Worm (Caenorhabditis elegans) whole organism, L4 larva: ENCODE results near the gene C18B2.5.

Experiments used
- F10B5.3 ChIP-seq: sonication (generic microtip); optimal IDR thresholded peaks from 2 replicates; lab custom pipeline; 2016; ENCODE audit warnings: mild to moderate bottlenecking, missing genetic modification characterization, missing compliant biosample characterization
- R02D3.7 ChIP-seq: fragments of 150-350 bp; sonication (generic microtip); optimal IDR thresholded peaks from 3 replicates; lab custom pipeline; 2014; ENCODE audit warnings: missing biosample characterization, missing genetic modification characterization
- T26A8.4 ChIP-seq: fragments of 200-800 bp; sonication (Bioruptor generic); IDR thresholded peaks from 2 replicates; pipeline ENCODE4 v1.3.6; 2022; ENCODE audit warnings: missing genetic modification characterization, missing compliant biosample characterization
- Y105C5A.15 ChIP-seq: fragments of 200-800 bp; sonication (Bioruptor generic); IDR thresholded peaks from 2 replicates; pipeline ENCODE4 v1.3.6; 2022; ENCODE audit warnings: missing genetic modification characterization, missing compliant biosample characterization
- Y5F2A.4 ChIP-seq: fragments of 200-800 bp; sonication (Bioruptor generic); optimal IDR thresholded peaks from 2 replicates; lab custom pipeline; 2018; ENCODE audit warnings: mild to moderate bottlenecking, missing genetic modification characterization, missing compliant biosample characterization
- ZK546.5 ChIP-seq, 2 experiments: sonication (generic microtip); optimal IDR thresholded peaks; 2 replicates each; lab custom pipeline; 2017; ENCODE audit warnings: missing biosample characterization in 2 of 2, missing genetic modification characterization in 2 of 2
- aha-1 ChIP-seq: fragments of 150-350 bp; peaks from one replicate; lab custom pipeline; 2014; ENCODE audit warnings: missing biosample characterization, missing genetic modification characterization
- ceh-44 ChIP-seq: fragments of 200-800 bp; sonication (Bioruptor generic); IDR thresholded peaks from 2 replicates; pipeline ENCODE4 v1.3.6; 2022; ENCODE audit warnings: missing genetic modification reagents, missing genetic modification characterization, missing compliant biosample characterization
- ces-1 ChIP-seq: fragments of 150-350 bp; sonication (generic microtip); optimal IDR thresholded peaks from 4 replicates; lab custom pipeline; 2014; ENCODE audit warnings: missing biosample characterization, missing genetic modification reagents, missing genetic modification characterization
- daf-12 ChIP-seq: fragments of 150-350 bp; optimal IDR thresholded peaks from 2 replicates; lab custom pipeline; 2014; ENCODE audit warnings: missing biosample characterization, missing genetic modification reagents, missing genetic modification characterization
- daf-16 ChIP-seq, 3 experiments: sonication (generic microtip); optimal IDR thresholded peaks; 2 replicates each; lab custom pipeline; 2016 to 2017; ENCODE audit warnings: missing genetic modification characterization in 3 of 3, missing genetic modification reagents in 3 of 3, mild to moderate bottlenecking in 2 of 3, missing compliant biosample characterization in 2 of 3, missing biosample characterization in 1 of 3, moderate library complexity in 1 of 3
- daf-19 ChIP-seq: fragments of 200-800 bp; sonication (Bioruptor generic); conservative IDR thresholded peaks from 2 replicates; pipeline ENCODE4 v1.3.6; 2022; ENCODE audit warnings: missing genetic modification characterization, missing compliant biosample characterization
- dmd-6 ChIP-seq: fragments of 200-800 bp; sonication (Bioruptor generic); IDR thresholded peaks from 2 replicates; pipeline ENCODE4 v1.3.6; 2022; ENCODE audit warnings: missing genetic modification reagents, missing genetic modification characterization, missing compliant biosample characterization
- dpl-1 ChIP-seq: fragments of 150-350 bp; optimal IDR thresholded peaks from 2 replicates; lab custom pipeline; 2014; ENCODE audit warnings: missing biosample characterization, missing genetic modification reagents, missing genetic modification characterization
- duxl-1 ChIP-seq: sonication (generic microtip); optimal IDR thresholded peaks from 2 replicates; lab custom pipeline; 2016; ENCODE audit warnings: mild to moderate bottlenecking, missing genetic modification characterization, moderate library complexity, missing compliant biosample characterization; ENCODE audit not compliant: poor library complexity
- fos-1 ChIP-seq: fragments of 150-350 bp; optimal IDR thresholded peaks from 2 replicates; lab custom pipeline; 2014; ENCODE audit warnings: missing biosample characterization, missing genetic modification characterization
- gei-8 ChIP-seq: fragments of 200-800 bp; sonication (Bioruptor generic); optimal IDR thresholded peaks from 2 replicates; lab custom pipeline; 2018; ENCODE audit warnings: mild to moderate bottlenecking, missing genetic modification characterization, missing compliant biosample characterization
- hlh-11 ChIP-seq: fragments of 200-800 bp; sonication (Bioruptor generic); optimal IDR thresholded peaks from 2 replicates; lab custom pipeline; 2018; ENCODE audit warnings: mild to moderate bottlenecking, missing genetic modification characterization, missing compliant biosample characterization
- jun-1 ChIP-seq: fragments of 150-350 bp; optimal IDR thresholded peaks from 2 replicates; lab custom pipeline; 2014; ENCODE audit warnings: missing biosample characterization, missing genetic modification reagents, missing genetic modification characterization
- lin-1 ChIP-seq: fragments of 200-800 bp; sonication (Bioruptor generic); IDR thresholded peaks from 2 replicates; pipeline ENCODE4 v1.3.6; 2022; ENCODE audit warnings: missing genetic modification reagents, missing genetic modification characterization, missing compliant biosample characterization
- lin-15B ChIP-seq: fragments of 150-350 bp; sonication (generic microtip); optimal IDR thresholded peaks from 3 replicates; lab custom pipeline; 2014; ENCODE audit warnings: missing biosample characterization, missing genetic modification characterization
- lin-29 ChIP-seq: fragments of 200-800 bp; sonication (Bioruptor generic); IDR thresholded peaks from 2 replicates; pipeline ENCODE4 v1.3.6; 2022; ENCODE audit warnings: missing genetic modification reagents, missing genetic modification characterization, missing compliant biosample characterization
- lin-39 ChIP-seq: fragments of 150-350 bp; optimal IDR thresholded peaks from 2 replicates; lab custom pipeline; 2014; ENCODE audit warnings: missing biosample characterization, missing genetic modification reagents, missing genetic modification characterization
- madf-5 ChIP-seq, 2 experiments: fragments of 200-800 bp; sonication (Bioruptor generic); IDR thresholded peaks; 2 replicates each; pipeline ENCODE4 v1.3.6; 2022; ENCODE audit warnings: missing compliant biosample characterization in 2 of 2, missing genetic modification characterization in 2 of 2
- mep-1 ChIP-seq: fragments of 150-350 bp; sonication (generic microtip); optimal IDR thresholded peaks from 3 replicates; lab custom pipeline; 2014; ENCODE audit warnings: missing biosample characterization, missing genetic modification characterization
- mes-2 ChIP-seq: sonication (generic microtip); optimal IDR thresholded peaks from 2 replicates; lab custom pipeline; 2016; ENCODE audit warnings: missing genotype, mild to moderate bottlenecking, missing genetic modification characterization, missing compliant biosample characterization; ENCODE audit not compliant: poor library complexity, severe bottlenecking
- mxl-2 ChIP-seq: fragments of 200-800 bp; sonication (Bioruptor generic); conservative IDR thresholded peaks from 2 replicates; pipeline ENCODE4 v1.3.6; 2022; ENCODE audit warnings: missing genetic modification reagents, missing genetic modification characterization, missing compliant biosample characterization
- nhr-10 ChIP-seq: fragments of 150-350 bp; optimal IDR thresholded peaks from 2 replicates; lab custom pipeline; 2014; ENCODE audit warnings: missing biosample characterization, missing genetic modification characterization
- nhr-11 ChIP-seq: fragments of 150-350 bp; optimal IDR thresholded peaks from 2 replicates; lab custom pipeline; 2014; ENCODE audit warnings: missing biosample characterization, missing genetic modification characterization
- nhr-111 ChIP-seq: fragments of 200-800 bp; sonication (Bioruptor generic); optimal IDR thresholded peaks from 2 replicates; lab custom pipeline; 2018; ENCODE audit warnings: mild to moderate bottlenecking, missing genetic modification characterization, missing compliant biosample characterization
- nhr-237 ChIP-seq: sonication (generic microtip); optimal IDR thresholded peaks from 2 replicates; lab custom pipeline; 2017; ENCODE audit warnings: missing biosample characterization, missing genetic modification characterization
- nhr-28 ChIP-seq: fragments of 150-350 bp; optimal IDR thresholded peaks from 2 replicates; lab custom pipeline; 2014; ENCODE audit warnings: missing biosample characterization, missing genetic modification characterization
- nhr-41 ChIP-seq: fragments of 200-800 bp; sonication (Bioruptor generic); IDR thresholded peaks from 2 replicates; pipeline ENCODE4 v1.3.6; 2022; ENCODE audit warnings: missing genetic modification reagents, missing genetic modification characterization, missing compliant biosample characterization
- nhr-77 ChIP-seq: fragments of 150-350 bp; optimal IDR thresholded peaks from 2 replicates; lab custom pipeline; 2014; ENCODE audit warnings: missing biosample characterization, missing genetic modification characterization
- php-3 ChIP-seq: fragments of 200-800 bp; sonication (Bioruptor generic); IDR thresholded peaks from 2 replicates; pipeline ENCODE4 v1.3.6; 2022; ENCODE audit warnings: missing genetic modification reagents, missing genetic modification characterization, missing compliant biosample characterization
- pqm-1 ChIP-seq: sonication (generic microtip); optimal IDR thresholded peaks from 2 replicates; lab custom pipeline; 2017; ENCODE audit warnings: missing biosample characterization, missing genetic modification characterization
- skn-1 ChIP-seq: fragments of 150-350 bp; optimal IDR thresholded peaks from 2 replicates; lab custom pipeline; 2014; ENCODE audit warnings: missing biosample characterization, missing genetic modification characterization
- snpc-1.2 ChIP-seq: fragments of 200-800 bp; sonication (Bioruptor generic); IDR thresholded peaks from 2 replicates; pipeline ENCODE4 v1.3.6; 2022; ENCODE audit warnings: missing genetic modification reagents, missing genetic modification characterization, missing compliant biosample characterization
- snpc-4 ChIP-seq: fragments of 150-350 bp; optimal IDR thresholded peaks from 2 replicates; lab custom pipeline; 2014; ENCODE audit warnings: missing biosample characterization, missing genetic modification characterization
- tra-1 ChIP-seq: fragments of 200-800 bp; sonication (Bioruptor generic); IDR thresholded peaks from 2 replicates; pipeline ENCODE4 v1.3.6; 2022; ENCODE audit warnings: missing genetic modification reagents, missing genetic modification characterization, missing compliant biosample characterization
- unc-130 ChIP-seq: sonication (generic microtip); optimal IDR thresholded peaks from 2 replicates; lab custom pipeline; 2016; ENCODE audit warnings: missing genetic modification reagents, missing genetic modification characterization, missing compliant biosample characterization
- unc-62 ChIP-seq, 3 experiments: fragments of 150-350 bp in 1 of 3; sonication (generic microtip); optimal IDR thresholded peaks in 2 of 3; peaks in 1 of 3; 1 replicate in 1 of 3; 2 replicates in 2 of 3; lab custom pipeline; 2014 to 2017; ENCODE audit warnings: missing biosample characterization in 3 of 3, missing genetic modification characterization in 3 of 3, missing genetic modification reagents in 3 of 3, missing genotype in 1 of 3
- zip-11 ChIP-seq: fragments of 200-800 bp; sonication (Bioruptor generic); IDR thresholded peaks from 2 replicates; pipeline ENCODE4 v1.3.6; 2022; ENCODE audit warnings: missing genetic modification characterization, missing compliant biosample characterization
- zip-2 ChIP-seq: fragments of 150-350 bp; optimal IDR thresholded peaks from 2 replicates; lab custom pipeline; 2014; ENCODE audit warnings: missing biosample characterization, missing genetic modification characterization
- ztf-11 ChIP-seq: fragments of 150-350 bp; optimal IDR thresholded peaks from 2 replicates; lab custom pipeline; 2014; ENCODE audit warnings: missing biosample characterization, missing genetic modification characterization

Gene C18B2.5

DNA sequence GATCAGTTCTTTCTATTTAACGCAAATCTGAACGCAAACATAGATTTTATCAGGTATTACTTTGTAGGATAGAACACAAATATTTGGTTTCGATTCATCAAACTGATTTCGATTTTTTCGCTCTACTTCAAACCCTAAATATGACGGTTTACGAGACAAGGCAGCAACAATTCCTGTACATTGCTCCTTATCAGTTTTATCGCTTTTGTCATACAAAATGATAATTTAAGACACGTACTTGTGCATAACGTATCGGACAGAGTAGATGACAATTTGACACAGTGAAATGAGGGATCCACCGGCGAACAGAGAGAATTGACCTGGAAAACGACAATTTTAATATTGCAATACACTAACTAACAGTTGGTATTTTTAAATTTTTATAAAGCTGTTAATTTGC is 2.8 kb upstream of the C18B2.5 start:
- TF ChIP-seq lin-15B (no peak), Y5F2A.4 (no peak), ZK546.5 (tag; optimal IDR thresholded peaks at IDR 0.05; lab: Kevin White, UChicago) (no peak), T26A8.4 (no peak), jun-1 (tag; lab: Kevin White, UChicago) (no peak), ztf-11 (tag; lab: Kevin White, UChicago) (no peak), snpc-1.2 (GFP tag; lab: Robert Waterston, UW) (no peak), fos-1 (tag; lab: Kevin White, UChicago) (no peak), zip-2 (tag; lab: Kevin White, UChicago) (no peak), skn-1 (tag; lab: Kevin White, UChicago) (no peak), dmd-6 (GFP tag; lab: Robert Waterston, UW) (peak; percentile 83), tra-1 (peak; percentile 20; the same call in 1 of the 2 replicates), zip-11 (no peak), nhr-28 (tag; lab: Kevin White, UChicago) (peak; percentile 89), hlh-11 (peak; percentile 56), gei-8 (GFP tag; lab: Kevin White, UChicago) (no peak), lin-1 (GFP tag; lab: Robert Waterston, UW) (0 out of 2 replicates have a peak, but pooled peaks have one; percentile 11), dpl-1 (GFP tag; lab: Kevin White, UChicago) (no peak), snpc-4 (tag; lab: Kevin White, UChicago) (no peak), nhr-237 (tag; lab: Kevin White, UChicago) (no peak), daf-16 (GFP tag; optimal IDR thresholded peaks at IDR 0.05; lab: Kevin White, UChicago) (no peak), daf-16 (tag; optimal IDR thresholded peaks at IDR 0.05; lab: Kevin White, UChicago) (peak; percentile 61), daf-12 (tag; lab: Kevin White, UChicago) (no peak), R02D3.7 (no peak), php-3 (GFP tag; lab: Robert Waterston, UW) (peak; percentile 72; the same call in 1 of the 2 replicates), nhr-77 (tag; lab: Kevin White, UChicago) (peak; percentile 24), pqm-1 (tag; lab: Kevin White, UChicago) (peak; percentile 95)

DNA sequence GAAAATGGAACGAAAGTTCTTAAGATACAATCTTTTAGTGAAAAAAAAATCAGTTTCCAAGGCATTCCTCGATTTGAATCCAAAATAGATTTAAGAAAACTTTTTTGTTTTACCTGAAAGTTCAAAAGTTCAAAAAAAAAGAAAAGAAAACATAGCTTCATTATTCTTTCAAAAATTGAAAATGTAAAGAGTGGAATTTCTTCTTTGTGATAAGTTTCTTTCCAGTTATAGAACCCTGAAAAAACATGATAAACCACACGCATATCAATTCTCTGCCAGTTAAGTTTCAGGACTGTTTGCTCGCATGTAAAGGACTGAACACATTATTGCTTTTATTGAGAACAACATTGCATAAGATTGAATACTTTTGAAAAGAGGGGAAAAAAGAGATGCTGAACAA is 848 bp upstream of the C18B2.5 start:
- TF ChIP-seq nhr-111 (GFP tag; lab: Kevin White, UChicago) (no peak), unc-62 (GFP tag; optimal IDR thresholded peaks at IDR 0.05 in 1 of 2; lab: Kevin White, UChicago) (peak in 1 of 2 experiments; percentile 91), unc-62 (tag; optimal IDR thresholded peaks at IDR 0.05; lab: Kevin White, UChicago) (no peak), daf-16 (GFP tag; optimal IDR thresholded peaks at IDR 0.05; lab: Kevin White, UChicago) (no peak), daf-16 (tag; optimal IDR thresholded peaks at IDR 0.05; lab: Kevin White, UChicago) (peak; percentile 15), pqm-1 (tag; lab: Kevin White, UChicago) (peak; percentile 41)

DNA sequence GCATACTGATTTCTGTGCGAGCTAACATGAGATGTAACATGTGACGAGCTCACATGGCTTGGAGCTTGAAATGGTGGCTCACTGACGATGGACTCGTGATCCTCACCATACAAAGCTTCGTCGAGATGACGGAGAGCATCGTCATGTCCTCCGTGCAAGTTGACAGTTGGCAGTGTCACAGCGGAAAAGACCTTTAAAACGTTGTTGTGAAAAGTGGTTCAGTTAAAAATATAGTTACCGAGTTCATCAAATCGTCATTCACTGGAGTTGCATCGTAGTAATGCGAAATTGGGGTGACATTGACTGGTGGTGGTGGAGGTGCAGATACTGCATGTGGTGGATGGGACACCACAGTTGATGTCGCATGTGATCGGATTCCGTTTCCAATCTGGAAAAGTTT is 450 bp downstream of the C18B2.5 start:
- TF ChIP-seq unc-62 (GFP tag; optimal IDR thresholded peaks at IDR 0.05 in 1 of 2; lab: Kevin White, UChicago), result peak in 1 of 2 experiments; percentile 76
- no peak for TF ChIP-seq unc-62 (tag; optimal IDR thresholded peaks at IDR 0.05; lab: Kevin White, UChicago)
- TF ChIP-seq aha-1 (tag; lab: Kevin White, UChicago), result peak; percentile 62
- no peak for TF ChIP-seq duxl-1 (tag; lab: Kevin White, UChicago)
- TF ChIP-seq, all 104 proteins: peak for 2

DNA sequence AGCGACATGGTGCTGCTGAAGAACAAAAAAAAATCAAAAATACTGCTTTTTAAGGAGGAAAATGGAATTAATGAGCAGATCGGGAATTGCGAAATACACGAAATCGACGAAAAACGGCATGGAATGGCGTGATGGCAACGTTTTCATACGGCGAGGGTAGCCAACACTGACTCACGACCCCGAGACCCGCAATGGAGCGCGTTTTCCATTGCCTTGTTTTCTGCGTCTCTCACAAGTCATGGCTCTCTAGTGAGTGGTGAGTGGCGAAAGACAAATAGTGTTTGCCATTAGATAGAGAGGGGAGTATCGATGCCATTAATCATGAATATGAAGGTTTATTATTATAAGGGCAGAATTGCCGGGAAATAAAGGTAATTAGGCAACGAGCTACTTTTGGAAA is 5.2 kb downstream of the C18B2.5 start, which contains the start of gene C18B2.4:
Gene C18B2.4, minus strand, starts transcription at position 15 of the 400 bp plus-strand sequence.
- TF ChIP-seq unc-130 (no peak), fos-1 (tag; lab: Kevin White, UChicago) (no peak), Y105C5A.15 (GFP tag; lab: Robert Waterston, UW) (no peak), ces-1 (GFP tag; lab: Kevin White, UChicago) (no peak), madf-5 (GFP tag; IDR thresholded peaks at IDR 0.05; lab: Robert Waterston, UW) (no peak), lin-39 (tag; lab: Kevin White, UChicago) (no peak), ceh-44 (GFP tag; lab: Robert Waterston, UW) (no peak), nhr-11 (tag; lab: Kevin White, UChicago) (peak; percentile 76), nhr-10 (tag; lab: Kevin White, UChicago) (no peak), hlh-11 (peak; percentile 87), mep-1 (tag; lab: Kevin White, UChicago) (peak; percentile 78), mes-2 (tag; lab: Kevin White, UChicago) (peak; percentile 68), nhr-111 (GFP tag; lab: Kevin White, UChicago) (no peak), php-3 (GFP tag; lab: Robert Waterston, UW) (no peak), nhr-41 (GFP tag; lab: Robert Waterston, UW) (no peak), daf-12 (tag; lab: Kevin White, UChicago) (no peak), lin-29 (no peak), mxl-2 (GFP tag; lab: Robert Waterston, UW) (no peak), daf-19 (GFP tag; lab: Robert Waterston, UW) (no peak), F10B5.3 (tag; lab: Kevin White, UChicago) (no peak), gei-8 (GFP tag; lab: Kevin White, UChicago) (no peak)
